Fruit fly (Drosophila melanogaster): Measurements from ENCODE around the gene CG13760.

CG13760 gene

DNA sequence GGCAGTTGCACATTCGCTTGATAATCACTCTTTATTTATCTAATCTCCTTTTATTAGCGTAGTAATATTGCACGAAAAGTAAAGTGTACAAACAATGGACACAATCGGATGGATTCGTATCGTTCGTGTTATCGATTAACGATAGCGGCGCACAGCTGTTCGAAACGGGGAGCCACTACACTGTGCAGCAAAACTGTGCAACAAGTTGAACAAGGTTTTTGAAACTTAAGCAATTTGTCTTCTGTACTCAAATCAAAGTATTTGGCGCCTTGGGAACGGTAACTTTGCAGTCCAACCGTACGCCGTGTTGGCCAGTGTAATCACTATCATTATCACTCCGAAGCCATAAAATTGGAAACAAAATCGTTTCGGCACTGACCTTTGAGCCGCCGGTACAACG lies 34.2 kb upstream of the CG13760 start, which contains the start of the genes Tsp3A and Seipin (continued):
- no peak for TF ChIP-seq knrl (GFP tag; IDR thresholded peaks at IDR 0.05; ENCODE audit: partially characterized antibody)
- peak in 1 of 2 experiments; percentile 71 for TF ChIP-seq Hr78 (GFP tag; optimal IDR thresholded peaks at IDR 0.05)
- TF ChIP-seq tup (GFP tag; optimal IDR thresholded peaks at IDR 0.05), result peak; percentile 49
- peak; percentile 89 for TF ChIP-seq CG13296 (GFP tag; optimal IDR thresholded peaks at IDR 0.05)
- TF ChIP-seq CG6854 (GFP tag; optimal IDR thresholded peaks at IDR 0.05), result peak; percentile 86
- TF ChIP-seq maf-S (GFP tag; optimal IDR thresholded peaks at IDR 0.05), result peak; percentile 69
- peak; percentile 92 for TF ChIP-seq NFAT (GFP tag; IDR thresholded peaks at IDR 0.05)
- TF ChIP-seq Doc2 (GFP tag; IDR thresholded peaks at IDR 0.05), result no peak
- peak; percentile 37 for TF ChIP-seq HmgD (GFP tag; optimal IDR thresholded peaks at IDR 0.05)
- peak; percentile 35 for TF ChIP-seq CG8290 (GFP tag; optimal IDR thresholded peaks at IDR 0.05)
- TF ChIP-seq CG8290 (tag; optimal IDR thresholded peaks at IDR 0.05), result peak in 1 of 2 experiments; percentile 98
- TF ChIP-seq Sin3A (optimal IDR thresholded peaks at IDR 0.05), result no peak
- TF ChIP-seq croc (GFP tag; conservative IDR thresholded peaks at IDR 0.05), result peak; percentile 36; the same call in 2 of the 3 replicates
- TF ChIP-seq eyg (GFP tag; optimal IDR thresholded peaks at IDR 0.05), result peak; percentile 86
- peak; percentile 71 for TF ChIP-seq CG3995 (GFP tag; optimal IDR thresholded peaks at IDR 0.05)
- peak; percentile 70 for TF ChIP-seq CG10543 (GFP tag; optimal IDR thresholded peaks at IDR 0.05)
- TF ChIP-seq CG16779 (GFP tag; IDR thresholded peaks at IDR 0.05), result peak; percentile 92
- peak; percentile 77 for TF ChIP-seq CG4730 (GFP tag; IDR thresholded peaks at IDR 0.05)
- peak; percentile 87 for TF ChIP-seq CG6689 (GFP tag; IDR thresholded peaks at IDR 0.05)
- no peak for TF ChIP-seq slou (GFP tag; optimal IDR thresholded peaks at IDR 0.05)
- no peak for TF ChIP-seq CG18764 (GFP tag; optimal IDR thresholded peaks at IDR 0.05)
- TF ChIP-seq chif (GFP tag; optimal IDR thresholded peaks at IDR 0.05), result peak; percentile 45 to 61
- TF ChIP-seq Antp (GFP tag; optimal IDR thresholded peaks at IDR 0.05), result peak; percentile 86
- TF ChIP-seq salm (tag; optimal IDR thresholded peaks at IDR 0.05), result peak; percentile 73
- TF ChIP-seq prd (optimal IDR thresholded peaks at IDR 0.05), result no peak
- TF ChIP-seq prd (GFP tag; IDR thresholded peaks at IDR 0.05), result peak; percentile 88
- peak; percentile 4 for TF ChIP-seq psq (GFP tag; optimal IDR thresholded peaks at IDR 0.05)
- TF ChIP-seq trh (GFP tag; optimal IDR thresholded peaks at IDR 0.05), result no peak
- no peak for TF ChIP-seq sima (GFP tag; optimal IDR thresholded peaks at IDR 0.05)
- TF ChIP-seq Bgb (GFP tag; IDR thresholded peaks at IDR 0.05; ENCODE audit: partially characterized antibody), result peak; percentile 49; the same call in 1 of the 2 replicates
- no peak for TF ChIP-seq Hr39 (optimal IDR thresholded peaks at IDR 0.05)
- peak; percentile 83 for TF ChIP-seq CG17328 (GFP tag; IDR thresholded peaks at IDR 0.05)
- peak; percentile 73 for TF ChIP-seq CG7357 (GFP tag; IDR thresholded peaks at IDR 0.05)
- peak; percentile 0 for TF ChIP-seq CG2202 (tag; optimal IDR thresholded peaks at IDR 0.05)
- peak; percentile 89 for TF ChIP-seq caup (GFP tag; optimal IDR thresholded peaks at IDR 0.05; ENCODE audit: severe bottlenecking)
- TF ChIP-seq CG17802 (tag; optimal IDR thresholded peaks at IDR 0.05), result peak; percentile 54
- peak; percentile 93 for TF ChIP-seq CG32532 (GFP tag; IDR thresholded peaks at IDR 0.05)
- no peak for TF ChIP-seq gem (tag; optimal IDR thresholded peaks at IDR 0.05)
- no peak for TF ChIP-seq bigmax (GFP tag; optimal IDR thresholded peaks at IDR 0.05)
- TF ChIP-seq twi (tag; optimal IDR thresholded peaks at IDR 0.05), result peak; percentile 37
- peak; percentile 59 for TF ChIP-seq CG16815 (GFP tag; optimal IDR thresholded peaks at IDR 0.05)
- TF ChIP-seq CG15011 (GFP tag; optimal IDR thresholded peaks at IDR 0.05), result no peak
- TF ChIP-seq Bteb2 (GFP tag; optimal IDR thresholded peaks at IDR 0.05), result peak; percentile 68
- TF ChIP-seq CG30020 (tag; optimal IDR thresholded peaks at IDR 0.05), result peak; percentile 37
- TF ChIP-seq aop (GFP tag; IDR thresholded peaks at IDR 0.05), result no peak; the same call in 1 of the 2 replicates
- TF ChIP-seq HLH54F (GFP tag; optimal IDR thresholded peaks at IDR 0.05), result peak; percentile 82
- peak; percentile 41 for TF ChIP-seq Ravus (GFP tag; IDR thresholded peaks at IDR 0.05)
- TF ChIP-seq CG2712 (tag; optimal IDR thresholded peaks at IDR 0.05), result peak; percentile 77
- TF ChIP-seq vfl (GFP tag; optimal IDR thresholded peaks at IDR 0.05), result peak; percentile 54
- TF ChIP-seq CG17385 (GFP tag; optimal IDR thresholded peaks at IDR 0.05), result no peak
- TF ChIP-seq nerfin-2 (GFP tag; IDR thresholded peaks at IDR 0.05; ENCODE audit: partially characterized antibody), result 0 out of 2 replicates have a peak, but pooled peaks have one; percentile 62
- TF ChIP-seq Dll (GFP tag; IDR thresholded peaks at IDR 0.05; ENCODE audit: partially characterized antibody), result peak; percentile 60; the same call in 2 of the 4 replicates

Data from whole organism, embryonic.